Fruit fly (Drosophila melanogaster) whole organism, embryonic: Measurements from ENCODE around the gene CG15717.
A peak's percentile ranks its signal among the peaks of the same experiment; 100 is the strongest.

Source experiments
- BEAF-32 ChIP-seq: fragments of 200-800 bp; sonication (Bioruptor generic); optimal IDR thresholded peaks from 3 replicates; lab custom pipeline; 2017; ENCODE audit warnings: missing biosample characterization, missing genetic modification characterization, mild to moderate bottlenecking, moderate library complexity, missing genetic modification reagents
- Bgb ChIP-seq: fragments of 200-800 bp; sonication (Bioruptor generic); IDR thresholded peaks from 2 replicates; pipeline ENCODE4 v1.3.6; 2022; ENCODE audit warnings: missing biosample characterization, missing genetic modification characterization; ENCODE audit not compliant: partially characterized antibody
- CG10565 ChIP-seq: fragments of 200-800 bp; sonication (Bioruptor generic); optimal IDR thresholded peaks from 3 replicates; lab custom pipeline; 2016; ENCODE audit warnings: missing biosample characterization, mild to moderate bottlenecking, missing genetic modification characterization
- CG11560 ChIP-seq: fragments of 200-800 bp; sonication (Bioruptor generic); IDR thresholded peaks from 3 replicates; pipeline ENCODE4 v1.3.6; 2022; ENCODE audit warnings: missing biosample characterization, missing genetic modification characterization
- CG11696 ChIP-seq: fragments of 200-800 bp; sonication (Bioruptor generic); IDR thresholded peaks from 2 replicates; pipeline ENCODE4 v1.3.6; 2022; ENCODE audit warnings: missing biosample characterization, missing genetic modification characterization
- CG15601 ChIP-seq: fragments of 200-800 bp; sonication (Bioruptor generic); optimal IDR thresholded peaks from 3 replicates; lab custom pipeline; 2019; ENCODE audit warnings: missing biosample characterization, mild to moderate bottlenecking, missing genetic modification characterization, moderate library complexity
- CG16779 ChIP-seq: fragments of 200-800 bp; sonication (Bioruptor generic); IDR thresholded peaks from 2 replicates; pipeline ENCODE4 v1.3.6; 2022; ENCODE audit warnings: missing biosample characterization, missing genetic modification characterization
- CG17186 ChIP-seq: fragments of 200-800 bp; sonication (Bioruptor generic); optimal IDR thresholded peaks from 3 replicates; lab custom pipeline; 2017; ENCODE audit warnings: missing biosample characterization, missing genetic modification reagents, missing genetic modification characterization
- CG18476 ChIP-seq: fragments of 200-800 bp; sonication (Bioruptor generic); optimal IDR thresholded peaks from 2 replicates; lab custom pipeline; 2016; ENCODE audit warnings: missing biosample characterization, mild to moderate bottlenecking, missing genetic modification characterization
- CG2116 ChIP-seq: fragments of 200-800 bp; sonication (Bioruptor generic); optimal IDR thresholded peaks from 3 replicates; lab custom pipeline; 2018; ENCODE audit warnings: missing biosample characterization, mild to moderate bottlenecking, missing genetic modification characterization
- CG2120 ChIP-seq: fragments of 200-800 bp; sonication (Bioruptor generic); optimal IDR thresholded peaks from 3 replicates; lab custom pipeline; 2016; ENCODE audit warnings: missing biosample characterization, missing genetic modification characterization
- CG30020 ChIP-seq: fragments of 200-800 bp; optimal IDR thresholded peaks from 2 replicates; lab custom pipeline; 2019; ENCODE audit warnings: missing biosample characterization, mild to moderate bottlenecking, missing genetic modification characterization, moderate library complexity
- CG3407 ChIP-seq: fragments of 200-800 bp; sonication (Bioruptor generic); optimal IDR thresholded peaks from 2 replicates; lab custom pipeline; 2018; ENCODE audit warnings: missing biosample characterization, mild to moderate bottlenecking, missing genetic modification characterization
- CG4404 ChIP-seq: fragments of 200-800 bp; sonication (Bioruptor generic); IDR thresholded peaks from 2 replicates; pipeline ENCODE4 v1.3.6; 2022; ENCODE audit warnings: missing biosample characterization, missing genetic modification characterization
- CG6791 ChIP-seq: fragments of 200-800 bp; sonication (Bioruptor generic); IDR thresholded peaks from 3 replicates; pipeline ENCODE4 v1.3.6; 2022; ENCODE audit warnings: missing biosample characterization, missing genetic modification characterization; ENCODE audit not compliant: partially characterized antibody
- CG9817 ChIP-seq: fragments of 200-800 bp; sonication (Bioruptor generic); optimal IDR thresholded peaks from 2 replicates; lab custom pipeline; 2018; ENCODE audit warnings: missing biosample characterization, mild to moderate bottlenecking, missing genetic modification characterization, moderate library complexity
- Camta ChIP-seq: fragments of 200-800 bp; sonication (Bioruptor generic); optimal IDR thresholded peaks from 2 replicates; lab custom pipeline; 2016; ENCODE audit warnings: missing biosample characterization, missing genetic modification characterization
- CkIIα-i1 ChIP-seq: fragments of 200-800 bp; sonication (Bioruptor generic); IDR thresholded peaks from 2 replicates; pipeline ENCODE4 v1.3.6; 2022; ENCODE audit warnings: missing biosample characterization, missing genetic modification characterization
- Dfd ChIP-seq, 2 experiments: fragments of >200 bp; optimal IDR thresholded peaks; 2 replicates each; lab custom pipeline; 2017; ENCODE audit warnings: missing biosample characterization in 2 of 2, missing genetic modification characterization in 2 of 2
- Dll ChIP-seq: fragments of 200-800 bp; sonication (Bioruptor generic); IDR thresholded peaks from 4 replicates; pipeline ENCODE4 v1.3.6; 2022; ENCODE audit warnings: missing biosample characterization, missing genetic modification characterization; ENCODE audit not compliant: partially characterized antibody
- Doc2 ChIP-seq: fragments of 200-800 bp; sonication (Bioruptor generic); IDR thresholded peaks from 2 replicates; pipeline ENCODE4 v1.3.6; 2022; ENCODE audit warnings: missing biosample characterization, missing genetic modification characterization
- Doc3 ChIP-seq: fragments of 200-800 bp; sonication (Bioruptor generic); IDR thresholded peaks from 3 replicates; pipeline ENCODE4 v1.3.6; 2022; ENCODE audit warnings: missing biosample characterization, missing genetic modification characterization; ENCODE audit not compliant: partially characterized antibody
- Dp ChIP-seq: fragments of 200-800 bp; sonication (Bioruptor generic); optimal IDR thresholded peaks from 2 replicates; lab custom pipeline; 2018; ENCODE audit warnings: missing biosample characterization, mild to moderate bottlenecking, missing genetic modification characterization, moderate library complexity
- Ets65A ChIP-seq: fragments of 200-800 bp; sonication (Bioruptor generic); peaks from one replicate; lab custom pipeline; 2016; ENCODE audit warnings: missing biosample characterization, missing genetic modification characterization
- Optix ChIP-seq: fragments of 200-800 bp; sonication (Bioruptor generic); IDR thresholded peaks from 3 replicates; pipeline ENCODE4 v1.3.6; 2022; ENCODE audit warnings: missing biosample characterization, missing genetic modification characterization
- PHDP ChIP-seq: fragments of 200-800 bp; sonication (Bioruptor generic); optimal IDR thresholded peaks from 3 replicates; lab custom pipeline; 2018; ENCODE audit warnings: missing biosample characterization, mild to moderate bottlenecking, missing genetic modification characterization, moderate library complexity
- Poxn ChIP-seq: fragments of 200-800 bp; sonication (Bioruptor generic); IDR thresholded peaks from 2 replicates; pipeline ENCODE4 v1.3.6; 2022; ENCODE audit warnings: missing biosample characterization, missing genetic modification characterization
- Sin3A ChIP-seq: fragments of >200 bp; optimal IDR thresholded peaks from 2 replicates; lab custom pipeline; 2018
- Trl ChIP-seq, 3 experiments: fragments of >200 bp in 2 of 3; fragments of 200-800 bp in 1 of 3; sonication (Bioruptor generic) in 1 of 3; optimal IDR thresholded peaks; 2 replicates in 1 of 3; 3 replicates in 2 of 3; lab custom pipeline; 2016 to 2017; ENCODE audit warnings: missing biosample characterization in 1 of 3, missing genetic modification characterization in 1 of 3
- Xbp1 ChIP-seq: fragments of 200-800 bp; sonication (Bioruptor generic); optimal IDR thresholded peaks from 3 replicates; lab custom pipeline; 2016; ENCODE audit warnings: missing biosample characterization, mild to moderate bottlenecking, missing genetic modification characterization
- abd-A ChIP-seq: fragments of 200-800 bp; sonication (Bioruptor generic); optimal IDR thresholded peaks from 3 replicates; lab custom pipeline; 2019; ENCODE audit warnings: missing biosample characterization, mild to moderate bottlenecking, missing genetic modification characterization, moderate library complexity
- ara ChIP-seq: fragments of 200-800 bp; sonication (Bioruptor generic); IDR thresholded peaks from 2 replicates; pipeline ENCODE4 v1.3.6; 2022; ENCODE audit warnings: missing biosample characterization, missing genetic modification characterization
- az2 ChIP-seq: fragments of 200-800 bp; sonication (Bioruptor generic); optimal IDR thresholded peaks from 3 replicates; lab custom pipeline; 2016; ENCODE audit warnings: missing biosample characterization, missing genetic modification characterization
- cad ChIP-seq: fragments of >200 bp; optimal IDR thresholded peaks from 2 replicates; lab custom pipeline; 2017; ENCODE audit warnings: missing biosample characterization, missing genetic modification characterization
- chn ChIP-seq: fragments of 200-800 bp; sonication (Bioruptor generic); optimal IDR thresholded peaks from 2 replicates; lab custom pipeline; 2016; ENCODE audit warnings: missing biosample characterization, missing genetic modification characterization
- croc ChIP-seq: fragments of 200-800 bp; sonication (Bioruptor generic); conservative IDR thresholded peaks from 3 replicates; pipeline ENCODE4 v1.3.6; 2022; ENCODE audit warnings: missing biosample characterization, missing genetic modification characterization
- cwo ChIP-seq: fragments of 200-800 bp; sonication (Bioruptor generic); optimal IDR thresholded peaks from 3 replicates; lab custom pipeline; 2017; ENCODE audit warnings: missing biosample characterization, missing genetic modification characterization, mild to moderate bottlenecking, moderate library complexity, missing genetic modification reagents
- dan ChIP-seq: fragments of 200-800 bp; sonication (Bioruptor generic); IDR thresholded peaks from 2 replicates; pipeline ENCODE4 v1.3.6; 2022; ENCODE audit warnings: missing biosample characterization, missing genetic modification characterization
- esg ChIP-seq: fragments of 200-800 bp; sonication (Bioruptor generic); conservative IDR thresholded peaks from 2 replicates; pipeline ENCODE4 v1.3.6; 2022; ENCODE audit warnings: missing biosample characterization, missing genetic modification characterization
- exex ChIP-seq: fragments of 200-800 bp; sonication (Bioruptor generic); optimal IDR thresholded peaks from 4 replicates; lab custom pipeline; 2018; ENCODE audit warnings: missing biosample characterization, mild to moderate bottlenecking, missing genetic modification characterization, moderate library complexity
- ken ChIP-seq: fragments of 200-800 bp; sonication (Bioruptor generic); IDR thresholded peaks from 3 replicates; pipeline ENCODE4 v1.3.6; 2022; ENCODE audit warnings: missing biosample characterization, missing genetic modification characterization
- kni ChIP-seq: fragments of 200-800 bp; sonication (Bioruptor generic); optimal IDR thresholded peaks from 3 replicates; lab custom pipeline; 2017; ENCODE audit warnings: mild to moderate bottlenecking, missing biosample characterization, missing genetic modification reagents, missing genetic modification characterization
- knrl ChIP-seq: fragments of 200-800 bp; sonication (Bioruptor generic); IDR thresholded peaks from 3 replicates; pipeline ENCODE4 v1.3.6; 2022; ENCODE audit warnings: missing biosample characterization, missing genetic modification characterization; ENCODE audit not compliant: partially characterized antibody
- maf-S ChIP-seq: fragments of 200-800 bp; sonication (Bioruptor generic); optimal IDR thresholded peaks from 2 replicates; lab custom pipeline; 2016; ENCODE audit warnings: missing biosample characterization, missing genetic modification characterization
- pan ChIP-seq, 4 experiments: fragments of >200 bp in 3 of 4; fragments of 200-800 bp in 1 of 4; sonication (Bioruptor generic) in 1 of 4; optimal IDR thresholded peaks in 3 of 4; IDR thresholded peaks in 1 of 4; 2 replicates each; pipeline versions ENCODE4 v1.3.6 to Lab custom; 2017 to 2022; ENCODE audit warnings: missing biosample characterization in 2 of 4, missing genetic modification characterization in 2 of 4, mixed read lengths in 1 of 4
- pb ChIP-seq: fragments of 200-800 bp; sonication (Bioruptor generic); optimal IDR thresholded peaks from 3 replicates; lab custom pipeline; 2016; ENCODE audit warnings: missing biosample characterization, missing genetic modification characterization
- ranshi ChIP-seq: fragments of 200-800 bp; sonication (Bioruptor generic); IDR thresholded peaks from 2 replicates; pipeline ENCODE4 v1.3.6; 2022; ENCODE audit warnings: missing biosample characterization, missing genetic modification characterization
- ro ChIP-seq: fragments of 200-800 bp; sonication (Bioruptor generic); IDR thresholded peaks from 2 replicates; pipeline ENCODE4 v1.3.6; 2022; ENCODE audit warnings: missing biosample characterization, missing genetic modification characterization
- sens ChIP-seq: fragments of 200-800 bp; sonication (Bioruptor generic); peaks from one replicate; lab custom pipeline; 2016; ENCODE audit warnings: missing biosample characterization, missing genetic modification characterization
- tup ChIP-seq: fragments of 200-800 bp; sonication (Bioruptor generic); optimal IDR thresholded peaks from 2 replicates; lab custom pipeline; 2016; ENCODE audit warnings: missing biosample characterization, mild to moderate bottlenecking, missing genetic modification characterization, moderate library complexity

CG15717 gene

DNA sequence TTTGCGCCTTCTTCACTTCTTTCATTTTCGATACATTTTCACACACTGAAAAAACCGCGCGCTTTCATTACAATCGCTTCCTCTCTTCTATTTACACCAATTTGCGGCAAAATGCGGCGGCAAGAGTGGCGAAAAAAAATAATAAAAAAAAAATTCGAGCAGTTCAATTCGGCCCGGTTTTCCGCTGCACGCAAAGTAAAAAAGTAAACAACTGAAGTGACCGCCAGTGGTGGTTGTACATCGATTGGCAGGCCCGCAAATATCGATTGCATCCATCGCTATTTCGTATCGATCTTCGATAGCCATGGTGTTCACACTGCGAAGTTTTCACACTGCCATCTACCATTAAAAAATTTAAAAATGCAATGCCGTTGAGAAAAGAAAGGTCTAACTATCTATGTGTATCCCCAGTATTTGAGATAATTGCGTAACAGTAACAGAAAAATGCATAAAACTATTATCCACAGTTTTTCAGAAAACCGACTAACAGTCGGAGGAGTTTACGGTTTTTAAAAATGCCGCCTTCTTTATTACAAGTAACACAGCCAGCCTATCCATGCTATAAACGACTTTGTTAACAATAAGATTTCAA lies 16.4 kb upstream of the CG15717 start, which contains the start of gene Chpf (continued):
- TF ChIP-seq CG30020 (tag; lab: Kevin White, UChicago) (peak; percentile 63), tup (GFP tag; lab: Kevin White, UChicago) (no peak), CG2120 (GFP tag; lab: Kevin White, UChicago) (no peak), croc (no peak), maf-S (GFP tag; lab: Kevin White, UChicago) (no peak), pan (optimal IDR thresholded peaks at IDR 0.05; lab: Kevin White, UChicago) (no peak), pan (GFP tag; optimal IDR thresholded peaks at IDR 0.05 in 1 of 2, IDR thresholded peaks at IDR 0.05 in 1 of 2) (peak in 1 of 2 experiments; percentile 28), CG4404 (GFP tag; lab: Robert Waterston, UW) (no peak), Dfd (GFP tag; optimal IDR thresholded peaks at IDR 0.05; lab: Kevin White, UChicago) (no peak), exex (tag; lab: Kevin White, UChicago) (no peak), CG18476 (GFP tag; lab: Kevin White, UChicago) (no peak), CG17186 (GFP tag; lab: Kevin White, UChicago) (peak; percentile 7), ranshi (GFP tag; lab: Robert Waterston, UW) (no peak), Poxn (no peak), CG6791 (GFP tag; lab: Robert Waterston, UW) (peak; percentile 92), cwo (no peak), CG10565 (GFP tag; lab: Kevin White, UChicago) (no peak), CG2116 (GFP tag; lab: Kevin White, UChicago) (peak; percentile 63), ara (GFP tag; lab: Robert Waterston, UW) (no peak), chn (GFP tag; lab: Kevin White, UChicago) (peak; percentile 30), Doc3 (GFP tag; lab: Robert Waterston, UW) (peak; percentile 50; the same call in 1 of the 3 replicates), Camta (GFP tag; lab: Kevin White, UChicago) (no peak), CG11696 (GFP tag; lab: Robert Waterston, UW) (no peak), ken (GFP tag; lab: Robert Waterston, UW) (no peak), sens (GFP tag; lab: Kevin White, UChicago) (peak; percentile 51), esg (no peak), CG16779 (no peak), kni (GFP tag; lab: Kevin White, UChicago) (no peak), CkIIα-i1 (no peak), CG15601 (tag; lab: Kevin White, UChicago) (no peak), Xbp1 (GFP tag; lab: Kevin White, UChicago) (no peak), CG3407 (GFP tag; lab: Kevin White, UChicago) (no peak), Dp (GFP tag; lab: Kevin White, UChicago) (peak; percentile 70), Dll (GFP tag; lab: Robert Waterston, UW) (peak; percentile 74; the same call in 3 of the 4 replicates), Optix (GFP tag; lab: Robert Waterston, UW) (no peak), BEAF-32 (GFP tag; lab: Kevin White, UChicago) (peak; percentile 83), ro (GFP tag; lab: Robert Waterston, UW) (no peak), dan (GFP tag; lab: Robert Waterston, UW) (no peak), knrl (peak; percentile 83), Bgb (GFP tag; lab: Robert Waterston, UW) (peak; percentile 90), CG9817 (tag; lab: Kevin White, UChicago) (no peak), CG11560 (tag; lab: Robert Waterston, UW) (no peak), Sin3A (lab: Kevin White, UChicago) (peak; percentile 45), az2 (GFP tag; lab: Kevin White, UChicago) (no peak), Ets65A (peak; percentile 68), pb (GFP tag; lab: Kevin White, UChicago) (no peak), cad (GFP tag; lab: Kevin White, UChicago) (no peak), PHDP (no peak), Doc2 (no peak), Trl (optimal IDR thresholded peaks at IDR 0.05; lab: Kevin White, UChicago) (peak in 1 of 2 experiments; percentile 10), Trl (GFP tag; optimal IDR thresholded peaks at IDR 0.05; lab: Kevin White, UChicago) (no peak), abd-A (tag; lab: Kevin White, UChicago) (no peak)
